Fruit fly (Drosophila melanogaster) whole organism, prepupa: ENCODE measurements around the gene Keap1.

Source experiments
- Blimp-1 ChIP-seq: fragments of 200-800 bp; sonication (Bioruptor generic); optimal IDR thresholded peaks from 3 replicates; lab custom pipeline; 2017; ENCODE audit warnings: missing biosample characterization, missing genetic modification characterization, mild to moderate bottlenecking, moderate library complexity, missing genetic modification reagents
- CG11294 ChIP-seq: fragments of 200-800 bp; sonication (Bioruptor generic); IDR thresholded peaks from 2 replicates; pipeline ENCODE4 v1.3.6; 2022; ENCODE audit warnings: missing biosample characterization, missing genetic modification characterization
- CG11762 ChIP-seq: fragments of 200-800 bp; sonication (Bioruptor generic); optimal IDR thresholded peaks from 3 replicates; lab custom pipeline; 2016; ENCODE audit warnings: missing biosample characterization, missing genetic modification characterization; ENCODE audit not compliant: insufficient read depth
- CG11902 ChIP-seq: fragments of 200-800 bp; sonication (Bioruptor generic); optimal IDR thresholded peaks from 3 replicates; lab custom pipeline; 2016; ENCODE audit warnings: missing biosample characterization, missing genetic modification characterization
- CG15336 ChIP-seq: fragments of 200-800 bp; sonication (Bioruptor generic); IDR thresholded peaks from 2 replicates; pipeline ENCODE4 v1.3.6; 2022; ENCODE audit warnings: missing biosample characterization, missing genetic modification characterization
- CG16779 ChIP-seq: fragments of 200-800 bp; sonication (Bioruptor generic); optimal IDR thresholded peaks from 3 replicates; lab custom pipeline; 2017; ENCODE audit warnings: missing biosample characterization, mild to moderate bottlenecking, missing genetic modification characterization
- CG3032 ChIP-seq: fragments of 200-800 bp; optimal IDR thresholded peaks from 2 replicates; lab custom pipeline; 2019; ENCODE audit warnings: missing biosample characterization, mild to moderate bottlenecking, missing genetic modification characterization, moderate library complexity
- CG3919 ChIP-seq: fragments of 200-800 bp; sonication (Bioruptor generic); optimal IDR thresholded peaks from 3 replicates; lab custom pipeline; 2016; ENCODE audit warnings: missing biosample characterization, missing genetic modification characterization
- CG4318 ChIP-seq: fragments of 200-800 bp; sonication (Bioruptor generic); optimal IDR thresholded peaks from 3 replicates; lab custom pipeline; 2017; ENCODE audit warnings: missing biosample characterization, mild to moderate bottlenecking, missing genetic modification characterization
- CG6163 ChIP-seq: fragments of 200-800 bp; sonication (Bioruptor generic); IDR thresholded peaks from 3 replicates; pipeline ENCODE4 v1.3.6; 2022; ENCODE audit warnings: missing biosample characterization, missing genetic modification characterization
- CG6276 ChIP-seq: fragments of 200-800 bp; sonication (Bioruptor generic); optimal IDR thresholded peaks from 2 replicates; lab custom pipeline; 2017; ENCODE audit warnings: missing biosample characterization, mild to moderate bottlenecking, missing genetic modification characterization
- CG6792 ChIP-seq: fragments of 200-800 bp; sonication (Bioruptor generic); optimal IDR thresholded peaks from 3 replicates; lab custom pipeline; 2016; ENCODE audit warnings: missing biosample characterization, missing genetic modification characterization
- CG6808 ChIP-seq: fragments of 200-800 bp; sonication (Bioruptor generic); optimal IDR thresholded peaks from 3 replicates; lab custom pipeline; 2017; ENCODE audit warnings: missing biosample characterization, missing genetic modification characterization, mild to moderate bottlenecking, moderate library complexity, missing genetic modification reagents
- CG6854 ChIP-seq: fragments of 200-800 bp; sonication (Bioruptor generic); optimal IDR thresholded peaks from 2 replicates; lab custom pipeline; 2017; ENCODE audit warnings: missing biosample characterization, mild to moderate bottlenecking, missing genetic modification characterization
- CG7368 ChIP-seq: fragments of 200-800 bp; sonication (Bioruptor generic); optimal IDR thresholded peaks from 3 replicates; lab custom pipeline; 2016; ENCODE audit warnings: missing biosample characterization, missing genetic modification characterization
- CG8119 ChIP-seq: fragments of 200-800 bp; sonication (Bioruptor generic); IDR thresholded peaks from 3 replicates; pipeline ENCODE4 v1.3.6; 2022; ENCODE audit warnings: missing biosample characterization, missing genetic modification characterization
- CG8632 ChIP-seq: fragments of 200-800 bp; sonication (Bioruptor generic); optimal IDR thresholded peaks from 3 replicates; lab custom pipeline; 2016; ENCODE audit warnings: missing biosample characterization, missing genetic modification characterization
- Eip75B ChIP-seq: fragments of 200-800 bp; sonication (Bioruptor generic); optimal IDR thresholded peaks from 3 replicates; lab custom pipeline; 2016; ENCODE audit warnings: missing biosample characterization, missing genetic modification characterization
- Eip78C ChIP-seq: fragments of 200-800 bp; sonication (Bioruptor generic); peaks from one replicate; lab custom pipeline; 2016; ENCODE audit warnings: missing biosample characterization, missing genetic modification characterization
- Eip93F ChIP-seq: fragments of 200-800 bp; sonication (Bioruptor generic); optimal IDR thresholded peaks from 2 replicates; lab custom pipeline; 2016; ENCODE audit warnings: missing biosample characterization, mild to moderate bottlenecking, missing genetic modification characterization
- Gug ChIP-seq: fragments of 200-800 bp; sonication (Bioruptor generic); IDR thresholded peaks from 2 replicates; pipeline ENCODE4 v1.3.6; 2022; ENCODE audit warnings: missing biosample characterization, missing genetic modification characterization
- Hr38 ChIP-seq: sonication (Bioruptor generic); optimal IDR thresholded peaks from 2 replicates; lab custom pipeline; 2016; ENCODE audit warnings: missing biosample characterization, missing genetic modification characterization
- Hr39 ChIP-seq: fragments of 200-800 bp; sonication (Bioruptor generic); optimal IDR thresholded peaks from 2 replicates; lab custom pipeline; 2016; ENCODE audit warnings: missing biosample characterization, missing genetic modification characterization
- Hr4 ChIP-seq: fragments of 200-800 bp; sonication (Bioruptor generic); optimal IDR thresholded peaks from 3 replicates; lab custom pipeline; 2016; ENCODE audit warnings: missing biosample characterization, missing genetic modification characterization
- Lpt ChIP-seq: fragments of 200-800 bp; sonication (Bioruptor generic); optimal IDR thresholded peaks from 3 replicates; lab custom pipeline; 2016; ENCODE audit warnings: missing biosample characterization, missing genetic modification characterization
- Met ChIP-seq: fragments of 200-800 bp; sonication (Bioruptor generic); optimal IDR thresholded peaks from 3 replicates; lab custom pipeline; 2016; ENCODE audit warnings: missing biosample characterization, missing genetic modification characterization
- OdsH ChIP-seq: fragments of 200-800 bp; sonication (Bioruptor generic); optimal IDR thresholded peaks from 3 replicates; lab custom pipeline; 2016; ENCODE audit warnings: missing biosample characterization, missing genetic modification characterization
- Smox ChIP-seq: fragments of 200-800 bp; sonication (Bioruptor generic); optimal IDR thresholded peaks from 3 replicates; lab custom pipeline; 2016; ENCODE audit warnings: missing biosample characterization, missing genetic modification characterization
- Sox102F ChIP-seq: fragments of 200-800 bp; sonication (Bioruptor generic); optimal IDR thresholded peaks from 2 replicates; lab custom pipeline; 2016; ENCODE audit warnings: missing biosample characterization, mild to moderate bottlenecking, missing genetic modification characterization
- Sox15 ChIP-seq: fragments of 200-800 bp; sonication (Bioruptor generic); optimal IDR thresholded peaks from 3 replicates; lab custom pipeline; 2016; ENCODE audit warnings: missing biosample characterization, missing genetic modification characterization
- cyc ChIP-seq: fragments of 200-800 bp; sonication (Bioruptor generic); optimal IDR thresholded peaks from 3 replicates; lab custom pipeline; 2016; ENCODE audit warnings: missing biosample characterization, missing genetic modification characterization
- dac ChIP-seq: fragments of 200-800 bp; sonication (Bioruptor generic); optimal IDR thresholded peaks from 2 replicates; lab custom pipeline; 2017; ENCODE audit warnings: missing biosample characterization, mild to moderate bottlenecking, missing genetic modification characterization
- esn ChIP-seq: fragments of 200-800 bp; sonication (Bioruptor generic); optimal IDR thresholded peaks from 2 replicates; lab custom pipeline; 2016; ENCODE audit warnings: missing biosample characterization, mild to moderate bottlenecking, missing genetic modification characterization, moderate library complexity
- fd59A ChIP-seq: fragments of 200-800 bp; sonication (Bioruptor generic); optimal IDR thresholded peaks from 2 replicates; lab custom pipeline; 2017; ENCODE audit warnings: missing biosample characterization, mild to moderate bottlenecking, missing genetic modification characterization, missing genetic modification reagents
- fd85E ChIP-seq: fragments of 200-800 bp; sonication (Bioruptor generic); optimal IDR thresholded peaks from 3 replicates; lab custom pipeline; 2016; ENCODE audit warnings: missing biosample characterization, missing genetic modification characterization
- fkh ChIP-seq: fragments of 200-800 bp; sonication (Bioruptor generic); optimal IDR thresholded peaks from 3 replicates; lab custom pipeline; 2017; ENCODE audit warnings: missing biosample characterization, mild to moderate bottlenecking, missing genetic modification characterization, moderate library complexity
- lz ChIP-seq: fragments of 200-800 bp; sonication (Bioruptor generic); optimal IDR thresholded peaks from 3 replicates; lab custom pipeline; 2016; ENCODE audit warnings: missing biosample characterization, missing genetic modification characterization
- pdm3 ChIP-seq: fragments of 200-800 bp; sonication (Bioruptor generic); optimal IDR thresholded peaks from 3 replicates; lab custom pipeline; 2016; ENCODE audit warnings: missing biosample characterization, missing genetic modification characterization
- spab ChIP-seq: fragments of 200-800 bp; sonication (Bioruptor generic); optimal IDR thresholded peaks from 2 replicates; lab custom pipeline; 2017; ENCODE audit warnings: missing biosample characterization, mild to moderate bottlenecking, missing genetic modification characterization, missing genetic modification reagents
- ss ChIP-seq, 2 experiments: fragments of 200-800 bp; sonication (Bioruptor generic); optimal IDR thresholded peaks; 2 replicates in 1 of 2; 3 replicates in 1 of 2; lab custom pipeline; 2017 to 2018; ENCODE audit warnings: mild to moderate bottlenecking in 2 of 2, missing biosample characterization in 2 of 2, missing genetic modification characterization in 2 of 2, moderate library complexity in 1 of 2
- svp ChIP-seq: fragments of 200-800 bp; sonication (Bioruptor generic); peaks from one replicate; lab custom pipeline; 2016; ENCODE audit warnings: missing biosample characterization, missing genetic modification characterization
- topi ChIP-seq: fragments of 200-800 bp; sonication (Bioruptor generic); optimal IDR thresholded peaks from 3 replicates; lab custom pipeline; 2016; ENCODE audit warnings: missing biosample characterization, missing genetic modification characterization
- vri ChIP-seq: fragments of 200-800 bp; sonication (Bioruptor generic); optimal IDR thresholded peaks from 3 replicates; lab custom pipeline; 2016; ENCODE audit warnings: missing biosample characterization, mild to moderate bottlenecking, missing genetic modification characterization

Keap1 gene

dm6 chr3R:17056183-17056904 is 23.4 kb downstream of the Keap1 start (continued):
- TF ChIP-seq Hr38 (GFP tag; lab: Kevin White, UChicago) (no peak), fd85E (no peak), Eip78C (GFP tag; lab: Kevin White, UChicago) (peak; percentile 68), Blimp-1 (GFP tag; lab: Kevin White, UChicago) (peak; percentile 9), fkh (GFP tag; lab: Kevin White, UChicago) (peak; percentile 91), CG6163 (GFP tag; lab: Robert Waterston, UW) (peak; percentile 71), CG6276 (GFP tag; lab: Kevin White, UChicago) (peak; percentile 63), dac (GFP tag; lab: Kevin White, UChicago) (peak; percentile 13), Met (GFP tag; lab: Kevin White, UChicago) (no peak), cyc (GFP tag; lab: Kevin White, UChicago) (no peak), Eip75B (GFP tag; lab: Kevin White, UChicago) (peak; percentile 55), Lpt (GFP tag; lab: Kevin White, UChicago) (peak; percentile 70), CG8119 (peak; percentile 61), svp (GFP tag; lab: Kevin White, UChicago) (peak; percentile 81), ss (GFP tag; optimal IDR thresholded peaks at IDR 0.05; lab: Kevin White, UChicago) (peak; percentile 88 to 99), Sox15 (GFP tag; lab: Kevin White, UChicago) (no peak), topi (peak; percentile 19)
- TF ChIP-seq, all 60 proteins: peak for 33

dm6 chr3R:17054528-17054927 is 25.2 kb downstream of the Keap1 start:
- peak; percentile 51 for TF ChIP-seq svp (GFP tag; lab: Kevin White, UChicago)
- no peak for TF ChIP-seq CG7368
- TF ChIP-seq, all 60 proteins: peak for 1

dm6 chr3R:17053415-17054177 is 26.1 kb downstream of the Keap1 start, which contains the start of gene Dad:
Gene Dad (plus strand): TSS chr3R:17054007.
- peak; percentile 16 for TF ChIP-seq Eip75B (GFP tag; lab: Kevin White, UChicago)
- no peak for TF ChIP-seq Hr38 (GFP tag; lab: Kevin White, UChicago)
- TF ChIP-seq topi, result peak; percentile 67
- TF ChIP-seq Smox, result peak; percentile 62
- no peak for TF ChIP-seq spab (GFP tag; lab: Kevin White, UChicago)
- no peak for TF ChIP-seq CG4318
- no peak for TF ChIP-seq Lpt (GFP tag; lab: Kevin White, UChicago)
- no peak for TF ChIP-seq Gug (GFP tag; lab: Robert Waterston, UW)
- no peak for TF ChIP-seq CG11294 (GFP tag; lab: Robert Waterston, UW)
- TF ChIP-seq CG6808 (GFP tag; lab: Kevin White, UChicago), result no peak
- TF ChIP-seq esn (GFP tag; lab: Kevin White, UChicago), result peak; percentile 65
- peak; percentile 6 for TF ChIP-seq Blimp-1 (GFP tag; lab: Kevin White, UChicago)
- TF ChIP-seq CG15336 (GFP tag; lab: Robert Waterston, UW), result no peak
- TF ChIP-seq vri (GFP tag; lab: Kevin White, UChicago), result peak; percentile 35
- TF ChIP-seq fd85E, result no peak
- peak; percentile 63 for TF ChIP-seq Met (GFP tag; lab: Kevin White, UChicago)
- TF ChIP-seq CG11902 (GFP tag; lab: Kevin White, UChicago), result no peak
- TF ChIP-seq pdm3 (GFP tag; lab: Kevin White, UChicago), result peak; percentile 13
- TF ChIP-seq CG6854 (GFP tag; lab: Kevin White, UChicago), result peak; percentile 22
- TF ChIP-seq Eip93F (GFP tag; lab: Kevin White, UChicago), result peak; percentile 34
- TF ChIP-seq cyc (GFP tag; lab: Kevin White, UChicago), result peak; percentile 16
- TF ChIP-seq Sox102F (GFP tag; lab: Kevin White, UChicago), result peak; percentile 54
- TF ChIP-seq Hr4 (GFP tag; lab: Kevin White, UChicago), result no peak
- peak; percentile 28 for TF ChIP-seq Hr39 (GFP tag; lab: Kevin White, UChicago)
- peak; percentile 21 for TF ChIP-seq CG3032 (tag; lab: Kevin White, UChicago)
- TF ChIP-seq CG3919, result peak; percentile 25
- TF ChIP-seq fd59A (GFP tag; lab: Kevin White, UChicago), result no peak
- peak; percentile 22 for TF ChIP-seq CG6792
- TF ChIP-seq CG16779 (tag; lab: Kevin White, UChicago), result peak; percentile 52
- peak; percentile 28 for TF ChIP-seq CG8632 (GFP tag; lab: Kevin White, UChicago)
- TF ChIP-seq CG6276 (GFP tag; lab: Kevin White, UChicago), result no peak
- peak; percentile 82 for TF ChIP-seq svp (GFP tag; lab: Kevin White, UChicago)
- peak; percentile 8 to 39 for TF ChIP-seq ss (GFP tag; optimal IDR thresholded peaks at IDR 0.05; lab: Kevin White, UChicago)
- TF ChIP-seq CG11762 (GFP tag; lab: Kevin White, UChicago), result no peak
- TF ChIP-seq dac (GFP tag; lab: Kevin White, UChicago), result no peak
- peak; percentile 29 for TF ChIP-seq OdsH (GFP tag; lab: Kevin White, UChicago)
- TF ChIP-seq CG8119, result no peak
- TF ChIP-seq lz (GFP tag; lab: Kevin White, UChicago), result peak; percentile 57
